Fruit fly (Drosophila melanogaster) whole organism, embryonic: ENCODE data around the gene vito.

Experiments
- Adf1 ChIP-seq: fragments of 200-800 bp; sonication (Bioruptor generic); IDR thresholded peaks from 2 replicates; pipeline ENCODE4 v1.3.6; 2022; ENCODE audit warnings: missing biosample characterization, missing genetic modification characterization
- Asciz ChIP-seq: fragments of 200-800 bp; sonication (Bioruptor generic); optimal IDR thresholded peaks from 2 replicates; lab custom pipeline; 2017; ENCODE audit warnings: missing biosample characterization, mild to moderate bottlenecking, missing genetic modification characterization, missing genetic modification reagents
- CG10543 ChIP-seq: fragments of 200-800 bp; sonication (Bioruptor generic); optimal IDR thresholded peaks from 3 replicates; lab custom pipeline; 2017; ENCODE audit warnings: missing biosample characterization, mild to moderate bottlenecking, missing genetic modification characterization, moderate library complexity
- CG10959 ChIP-seq: fragments of 200-800 bp; sonication (Bioruptor generic); IDR thresholded peaks from 2 replicates; pipeline ENCODE4 v1.3.6; 2022; ENCODE audit warnings: missing biosample characterization, missing genetic modification characterization
- CG11695 ChIP-seq: fragments of 200-800 bp; sonication (Bioruptor generic); IDR thresholded peaks from 3 replicates; pipeline ENCODE4 v1.3.6; 2022; ENCODE audit warnings: missing biosample characterization, missing genetic modification characterization
- CG12769 ChIP-seq: fragments of 200-800 bp; sonication (Bioruptor generic); optimal IDR thresholded peaks from 2 replicates; lab custom pipeline; 2019; ENCODE audit warnings: missing biosample characterization, mild to moderate bottlenecking, missing genetic modification characterization, moderate library complexity
- CG15601 ChIP-seq: fragments of 200-800 bp; sonication (Bioruptor generic); optimal IDR thresholded peaks from 3 replicates; lab custom pipeline; 2019; ENCODE audit warnings: missing biosample characterization, mild to moderate bottlenecking, missing genetic modification characterization, moderate library complexity
- CG17328 ChIP-seq: fragments of 200-800 bp; sonication (Bioruptor generic); IDR thresholded peaks from 2 replicates; pipeline ENCODE4 v1.3.6; 2022; ENCODE audit warnings: missing biosample characterization, missing genetic modification characterization
- CG2678 ChIP-seq: fragments of 200-800 bp; sonication (Bioruptor generic); optimal IDR thresholded peaks from 3 replicates; lab custom pipeline; 2019; ENCODE audit warnings: missing biosample characterization, mild to moderate bottlenecking, missing genetic modification characterization, moderate library complexity
- CG2712 ChIP-seq: fragments of 200-800 bp; optimal IDR thresholded peaks from 3 replicates; lab custom pipeline; 2019; ENCODE audit warnings: missing biosample characterization, mild to moderate bottlenecking, missing genetic modification characterization, moderate library complexity
- CG2875 ChIP-seq: fragments of 200-800 bp; sonication (Bioruptor generic); optimal IDR thresholded peaks from 2 replicates; lab custom pipeline; 2017; ENCODE audit warnings: missing biosample characterization, mild to moderate bottlenecking, missing genetic modification characterization, missing genetic modification reagents
- CG32772 ChIP-seq: fragments of 200-800 bp; sonication (Bioruptor generic); IDR thresholded peaks from 2 replicates; pipeline ENCODE4 v1.3.6; 2022; ENCODE audit warnings: missing biosample characterization, missing genetic modification characterization
- CG34224 ChIP-seq: fragments of 200-800 bp; sonication (Bioruptor generic); IDR thresholded peaks from 3 replicates; pipeline ENCODE4 v1.3.6; 2022; ENCODE audit warnings: missing biosample characterization, missing genetic modification characterization; ENCODE audit not compliant: partially characterized antibody
- CG7271 ChIP-seq: fragments of 200-800 bp; sonication (Bioruptor generic); optimal IDR thresholded peaks from 2 replicates; lab custom pipeline; 2018; ENCODE audit warnings: missing biosample characterization, mild to moderate bottlenecking, missing genetic modification characterization, moderate library complexity
- CG7786 ChIP-seq: fragments of 200-800 bp; sonication (Bioruptor generic); optimal IDR thresholded peaks from 2 replicates; lab custom pipeline; 2016; ENCODE audit warnings: missing biosample characterization, missing genetic modification characterization
- Chrac-16 ChIP-seq: fragments of 200-800 bp; sonication (Bioruptor generic); optimal IDR thresholded peaks from 3 replicates; lab custom pipeline; 2016; ENCODE audit warnings: missing biosample characterization, missing genetic modification characterization
- D19A ChIP-seq: fragments of 200-800 bp; optimal IDR thresholded peaks from 3 replicates; lab custom pipeline; 2019; ENCODE audit warnings: missing biosample characterization, mild to moderate bottlenecking, missing genetic modification characterization, moderate library complexity
- HLH3B ChIP-seq: fragments of 200-800 bp; sonication (Bioruptor generic); IDR thresholded peaks from 2 replicates; pipeline ENCODE4 v1.3.6; 2022; ENCODE audit warnings: missing biosample characterization, missing genetic modification characterization
- Lim3 ChIP-seq: fragments of 200-800 bp; sonication (Bioruptor generic); IDR thresholded peaks from 2 replicates; pipeline ENCODE4 v1.3.6; 2022; ENCODE audit warnings: missing biosample characterization, missing genetic modification characterization
- MESR4 ChIP-seq: fragments of 200-800 bp; sonication (Bioruptor generic); optimal IDR thresholded peaks from 2 replicates; lab custom pipeline; 2018; ENCODE audit warnings: missing biosample characterization, mild to moderate bottlenecking, missing genetic modification characterization, moderate library complexity
- Mad ChIP-seq: fragments of 200-800 bp; sonication (Bioruptor generic); optimal IDR thresholded peaks from 2 replicates; lab custom pipeline; 2016; ENCODE audit warnings: missing biosample characterization, missing genetic modification characterization
- NC2α ChIP-seq: fragments of 200-800 bp; sonication (Bioruptor generic); optimal IDR thresholded peaks from 2 replicates; lab custom pipeline; 2016; ENCODE audit warnings: missing biosample characterization, missing genetic modification characterization
- Neu2 ChIP-seq: fragments of 200-800 bp; sonication (Bioruptor generic); optimal IDR thresholded peaks from 3 replicates; lab custom pipeline; 2016; ENCODE audit warnings: missing biosample characterization, missing genetic modification characterization, borderline replicate concordance
- Nf-YB ChIP-seq: fragments of 200-800 bp; sonication (Bioruptor generic); optimal IDR thresholded peaks from 3 replicates; lab custom pipeline; 2019; ENCODE audit warnings: missing biosample characterization, mild to moderate bottlenecking, missing genetic modification characterization, moderate library complexity
- Nf-YC ChIP-seq: fragments of 200-800 bp; optimal IDR thresholded peaks from 3 replicates; lab custom pipeline; 2019; ENCODE audit warnings: missing biosample characterization, mild to moderate bottlenecking, missing genetic modification characterization, moderate library complexity
- Oli ChIP-seq: fragments of 200-800 bp; sonication (Bioruptor generic); optimal IDR thresholded peaks from 2 replicates; lab custom pipeline; 2018; ENCODE audit warnings: missing biosample characterization, mild to moderate bottlenecking, missing genetic modification characterization, moderate library complexity
- Pdp1 ChIP-seq, 2 experiments: fragments of 200-800 bp; sonication (Bioruptor generic); optimal IDR thresholded peaks; 3 replicates each; lab custom pipeline; 2016; ENCODE audit warnings: missing biosample characterization in 2 of 2, missing genetic modification characterization in 2 of 2, mild to moderate bottlenecking in 1 of 2, moderate library complexity in 1 of 2
- Rx ChIP-seq: fragments of 200-800 bp; sonication (Bioruptor generic); IDR thresholded peaks from 2 replicates; pipeline ENCODE4 v1.3.6; 2022; ENCODE audit warnings: missing biosample characterization, missing genetic modification characterization
- ap ChIP-seq: fragments of 200-800 bp; sonication (Bioruptor generic); IDR thresholded peaks from 2 replicates; pipeline ENCODE4 v1.3.6; 2022; ENCODE audit warnings: missing biosample characterization, missing genetic modification characterization
- chinmo ChIP-seq: fragments of 200-800 bp; sonication (Bioruptor generic); IDR thresholded peaks from 4 replicates; pipeline ENCODE4 v1.3.6; 2022; ENCODE audit warnings: missing biosample characterization, missing genetic modification characterization; ENCODE audit not compliant: partially characterized antibody
- chm ChIP-seq: fragments of 200-800 bp; sonication (Bioruptor generic); IDR thresholded peaks from 2 replicates; pipeline ENCODE4 v1.3.6; 2022; ENCODE audit warnings: missing biosample characterization, missing genetic modification characterization
- ci ChIP-seq: fragments of 200-800 bp; sonication (Bioruptor generic); IDR thresholded peaks from 3 replicates; pipeline ENCODE4 v1.3.6; 2022; ENCODE audit warnings: missing biosample characterization, missing genetic modification characterization
- danr ChIP-seq: fragments of 200-800 bp; sonication (Bioruptor generic); IDR thresholded peaks from 2 replicates; pipeline ENCODE4 v1.3.6; 2022; ENCODE audit warnings: missing biosample characterization, missing genetic modification characterization
- dm ChIP-seq: fragments of 200-800 bp; sonication (Bioruptor generic); optimal IDR thresholded peaks from 3 replicates; lab custom pipeline; 2016; ENCODE audit warnings: missing biosample characterization, missing genetic modification characterization
- exex ChIP-seq: fragments of 200-800 bp; sonication (Bioruptor generic); optimal IDR thresholded peaks from 4 replicates; lab custom pipeline; 2018; ENCODE audit warnings: missing biosample characterization, mild to moderate bottlenecking, missing genetic modification characterization, moderate library complexity
- ftz-f1 ChIP-seq: fragments of 200-800 bp; sonication (Bioruptor generic); optimal IDR thresholded peaks from 2 replicates; lab custom pipeline; 2016; ENCODE audit warnings: missing biosample characterization, missing genetic modification characterization
- grn ChIP-seq: fragments of 200-800 bp; sonication (Bioruptor generic); optimal IDR thresholded peaks from 3 replicates; lab custom pipeline; 2017; ENCODE audit warnings: missing biosample characterization, missing genetic modification characterization
- gro ChIP-seq: fragments of 200-800 bp; sonication (Bioruptor generic); optimal IDR thresholded peaks from 2 replicates; lab custom pipeline; 2016; ENCODE audit warnings: missing biosample characterization, missing genetic modification characterization
- gt ChIP-seq: fragments of 200-800 bp; sonication (Bioruptor generic); IDR thresholded peaks from 2 replicates; pipeline ENCODE4 v1.3.6; 2022; ENCODE audit warnings: missing biosample characterization, missing genetic modification characterization
- lab ChIP-seq: fragments of 200-800 bp; sonication (Bioruptor generic); optimal IDR thresholded peaks from 3 replicates; lab custom pipeline; 2017; ENCODE audit warnings: missing biosample characterization, missing genetic modification characterization, mild to moderate bottlenecking, moderate library complexity, missing genetic modification reagents
- mirr ChIP-seq: fragments of 200-800 bp; sonication (Bioruptor generic); optimal IDR thresholded peaks from 3 replicates; lab custom pipeline; 2018; ENCODE audit warnings: missing biosample characterization, mild to moderate bottlenecking, missing genetic modification characterization
- otp ChIP-seq: fragments of 200-800 bp; sonication (Bioruptor generic); IDR thresholded peaks from 3 replicates; pipeline ENCODE4, ENCODE4 v1.3.6; 2022; ENCODE audit warnings: missing biosample characterization, missing genetic modification characterization
- pan ChIP-seq, 4 experiments: fragments of >200 bp in 3 of 4; fragments of 200-800 bp in 1 of 4; sonication (Bioruptor generic) in 1 of 4; optimal IDR thresholded peaks in 3 of 4; IDR thresholded peaks in 1 of 4; 2 replicates each; pipeline versions ENCODE4 v1.3.6 to Lab custom; 2017 to 2022; ENCODE audit warnings: missing biosample characterization in 2 of 4, missing genetic modification characterization in 2 of 4, mixed read lengths in 1 of 4
- phol ChIP-seq: fragments of 200-800 bp; sonication (Bioruptor generic); optimal IDR thresholded peaks from 3 replicates; lab custom pipeline; 2018; ENCODE audit warnings: missing biosample characterization, mild to moderate bottlenecking, missing genetic modification characterization, moderate library complexity
- pita ChIP-seq: fragments of 200-800 bp; sonication (Bioruptor generic); optimal IDR thresholded peaks from 2 replicates; lab custom pipeline; 2017; ENCODE audit warnings: missing biosample characterization, mild to moderate bottlenecking, missing genetic modification characterization
- sd ChIP-seq: fragments of 200-800 bp; sonication (Bioruptor generic); optimal IDR thresholded peaks from 3 replicates; lab custom pipeline; 2018; ENCODE audit warnings: missing biosample characterization, mild to moderate bottlenecking, missing genetic modification characterization, moderate library complexity
- twi ChIP-seq: fragments of 200-800 bp; optimal IDR thresholded peaks from 2 replicates; lab custom pipeline; 2019; ENCODE audit warnings: missing biosample characterization, mild to moderate bottlenecking, missing genetic modification characterization, moderate library complexity
- wdn ChIP-seq: fragments of 200-800 bp; sonication (Bioruptor generic); IDR thresholded peaks from 2 replicates; pipeline ENCODE4 v1.3.6; 2022; ENCODE audit warnings: missing biosample characterization, missing genetic modification characterization

The vito gene

DNA sequence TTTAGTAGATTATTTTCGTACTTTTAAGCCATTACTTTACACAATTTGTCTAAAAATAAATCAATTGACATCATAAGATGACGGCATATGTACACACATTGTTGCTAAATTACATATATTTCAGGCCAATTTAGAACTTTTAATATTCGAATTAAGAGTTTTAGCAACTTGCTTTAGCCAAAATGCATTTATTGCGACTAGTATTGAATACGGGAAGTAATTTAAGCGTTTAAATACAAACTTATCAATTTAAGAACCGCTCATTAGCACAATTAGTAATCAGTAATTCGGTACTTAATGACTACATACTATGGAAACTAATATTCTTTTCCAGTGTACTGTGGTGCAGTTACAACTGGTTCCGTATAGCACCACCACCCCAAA is 32.1 kb upstream of the vito start (continued):
- TF ChIP-seq CG32772 (GFP tag; lab: Robert Waterston, UW), result no peak
- no peak for TF ChIP-seq wdn (GFP tag; lab: Robert Waterston, UW)
- no peak for TF ChIP-seq chm (GFP tag; lab: Robert Waterston, UW)
- TF ChIP-seq CG2875 (GFP tag; lab: Kevin White, UChicago), result peak; percentile 0
- peak; percentile 42 for TF ChIP-seq Oli
- peak; percentile 36 for TF ChIP-seq phol (tag; lab: Kevin White, UChicago)

DNA sequence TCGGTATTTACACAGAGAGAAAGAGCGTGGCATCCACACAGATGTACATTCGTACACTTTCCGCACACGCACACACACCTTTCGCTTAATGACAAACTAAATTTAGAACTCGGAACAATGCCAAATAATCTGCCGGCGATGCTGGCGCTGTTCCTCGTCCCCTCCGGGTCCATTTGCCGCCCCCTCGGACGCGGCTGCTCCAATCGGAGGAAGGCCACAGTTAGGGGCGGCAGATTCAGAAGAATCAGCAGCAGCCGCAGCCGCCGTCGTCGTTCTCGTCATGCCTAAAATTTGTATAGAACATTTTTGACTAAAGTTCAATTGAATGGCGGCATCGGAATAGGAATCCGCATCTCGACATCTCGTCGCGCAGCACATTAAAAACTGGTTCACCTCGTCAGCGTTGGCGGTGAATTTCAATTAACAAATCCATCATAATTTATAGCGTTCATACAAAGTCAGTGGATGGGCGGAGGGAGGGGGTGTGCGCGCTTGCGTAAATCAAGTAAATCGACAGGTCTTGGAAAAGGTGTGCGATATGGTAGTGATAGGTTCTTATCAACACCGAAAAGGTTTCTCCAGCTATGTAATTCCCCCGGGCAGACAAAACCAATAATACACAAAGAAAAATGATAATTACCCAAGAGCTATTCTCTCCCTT is 31.5 kb upstream of the vito start:
- TF ChIP-seq CG7271 (tag; lab: Kevin White, UChicago) (no peak), CG12769 (tag; lab: Kevin White, UChicago) (peak; percentile 40), sd (peak; percentile 72), CG11695 (GFP tag; lab: Robert Waterston, UW) (no peak), lab (peak; percentile 63), CG17328 (no peak), mirr (GFP tag; lab: Kevin White, UChicago) (peak; percentile 19), MESR4 (GFP tag; lab: Kevin White, UChicago) (no peak), Rx (GFP tag; lab: Robert Waterston, UW) (no peak), danr (GFP tag; lab: Robert Waterston, UW) (no peak), otp (peak; percentile 54; the same call in 1 of the 3 replicates), Nf-YC (tag; lab: Kevin White, UChicago) (no peak), pita (GFP tag; lab: Kevin White, UChicago) (no peak), CG10543 (peak; percentile 70), gt (GFP tag; lab: Robert Waterston, UW) (no peak), Mad (no peak), ftz-f1 (GFP tag; lab: Kevin White, UChicago) (peak; percentile 88), ci (peak; percentile 32; the same call in 1 of the 3 replicates), D19A (no peak), CG7786 (no peak), Chrac-16 (no peak), grn (peak; percentile 46), Asciz (GFP tag; lab: Kevin White, UChicago) (peak; percentile 12), CG34224 (no peak), Pdp1 (GFP tag; optimal IDR thresholded peaks at IDR 0.05; lab: Kevin White, UChicago) (peak in 1 of 2 experiments; percentile 95), Lim3 (no peak), CG2712 (tag; lab: Kevin White, UChicago) (no peak), ap (GFP tag; lab: Robert Waterston, UW) (no peak), Neu2 (GFP tag; lab: Kevin White, UChicago) (no peak), CG2678 (no peak), dm (no peak), Adf1 (peak; percentile 71), CG10959 (GFP tag; lab: Robert Waterston, UW) (no peak), CG15601 (tag; lab: Kevin White, UChicago) (no peak), pan (optimal IDR thresholded peaks at IDR 0.05; lab: Kevin White, UChicago) (no peak), pan (GFP tag; optimal IDR thresholded peaks at IDR 0.05 in 1 of 2, IDR thresholded peaks at IDR 0.05 in 1 of 2) (peak in 1 of 2 experiments; percentile 59), twi (tag; lab: Kevin White, UChicago) (no peak), NC2α (GFP tag; lab: Kevin White, UChicago) (no peak), HLH3B (no peak), chinmo (GFP tag; lab: Robert Waterston, UW) (0 out of 4 replicates have a peak, but pooled peaks have one; percentile 73), exex (tag; lab: Kevin White, UChicago) (peak; percentile 62), Nf-YB (GFP tag; lab: Kevin White, UChicago) (no peak), gro (GFP tag; lab: Kevin White, UChicago) (peak; percentile 9)
